Worm (Caenorhabditis elegans) whole organism, late embryonic: ENCODE results near the gene hrg-3.

Experiments used
- C08G9.2 ChIP-seq: sonication (generic microtip); optimal IDR thresholded peaks from 2 replicates; lab custom pipeline; 2016; ENCODE audit warnings: mild to moderate bottlenecking, missing genetic modification characterization, moderate library complexity, missing compliant biosample characterization
- C38D4.7 ChIP-seq: fragments of 200-800 bp; sonication (Bioruptor generic); optimal IDR thresholded peaks from 2 replicates; lab custom pipeline; 2018; ENCODE audit warnings: mild to moderate bottlenecking, missing genetic modification characterization, moderate library complexity, missing compliant biosample characterization
- F13H6.1 ChIP-seq: sonication (generic microtip); optimal IDR thresholded peaks from 2 replicates; lab custom pipeline; 2016; ENCODE audit warnings: missing genetic modification characterization, missing compliant biosample characterization
- K09A11.1 ChIP-seq: sonication (generic microtip); optimal IDR thresholded peaks from 2 replicates; lab custom pipeline; 2017; ENCODE audit warnings: antibody characterized with exemption, mild to moderate bottlenecking, missing genetic modification characterization, missing compliant biosample characterization; ENCODE audit not compliant: insufficient read depth
- T23F11.4 ChIP-seq: fragments of 200-800 bp; sonication (Bioruptor generic); optimal IDR thresholded peaks from 2 replicates; lab custom pipeline; 2018; ENCODE audit warnings: mild to moderate bottlenecking, missing genetic modification characterization, missing compliant biosample characterization
- Y22D7AL.16 ChIP-seq: sonication (generic microtip); optimal IDR thresholded peaks from 2 replicates; lab custom pipeline; 2016; ENCODE audit warnings: missing genetic modification characterization, missing compliant biosample characterization
- ceh-14 ChIP-seq: sonication (generic microtip); optimal IDR thresholded peaks from 2 replicates; lab custom pipeline; 2016; ENCODE audit warnings: missing genotype, missing genetic modification characterization, missing compliant biosample characterization
- ceh-18 ChIP-seq: sonication (generic microtip); optimal IDR thresholded peaks from 2 replicates; lab custom pipeline; 2016; ENCODE audit warnings: missing genetic modification characterization, missing compliant biosample characterization
- ceh-19 ChIP-seq: fragments of 200-800 bp; sonication (Bioruptor generic); optimal IDR thresholded peaks from 2 replicates; lab custom pipeline; 2018; ENCODE audit warnings: mild to moderate bottlenecking, missing genetic modification characterization, missing compliant biosample characterization
- ceh-2 ChIP-seq: sonication (generic microtip); optimal IDR thresholded peaks from 2 replicates; lab custom pipeline; 2016; ENCODE audit warnings: missing genotype, missing genetic modification characterization, missing compliant biosample characterization
- ceh-34 ChIP-seq: sonication (generic microtip); optimal IDR thresholded peaks from 2 replicates; lab custom pipeline; 2016; ENCODE audit warnings: mild to moderate bottlenecking, missing genetic modification characterization, missing compliant biosample characterization
- ceh-6 ChIP-seq: fragments of 200-800 bp; sonication (Bioruptor generic); optimal IDR thresholded peaks from 2 replicates; lab custom pipeline; 2018; ENCODE audit warnings: mild to moderate bottlenecking, missing genetic modification characterization, missing compliant biosample characterization
- dve-1 ChIP-seq: sonication (generic microtip); optimal IDR thresholded peaks from 2 replicates; lab custom pipeline; 2017; ENCODE audit warnings: antibody characterized with exemption, mild to moderate bottlenecking, missing genetic modification characterization, missing compliant biosample characterization
- elt-2 ChIP-seq: sonication (generic microtip); optimal IDR thresholded peaks from 2 replicates; lab custom pipeline; 2016; ENCODE audit warnings: missing genetic modification reagents, missing genetic modification characterization, missing compliant biosample characterization
- fax-1 ChIP-seq: sonication (generic microtip); optimal IDR thresholded peaks from 2 replicates; lab custom pipeline; 2016; ENCODE audit warnings: missing genotype, missing genetic modification characterization, missing compliant biosample characterization
- hlh-13 ChIP-seq: fragments of 200-800 bp; sonication (Bioruptor generic); optimal IDR thresholded peaks from 2 replicates; lab custom pipeline; 2018; ENCODE audit warnings: mild to moderate bottlenecking, missing genetic modification characterization, missing compliant biosample characterization
- hlh-8 ChIP-seq: sonication (generic microtip); optimal IDR thresholded peaks from 2 replicates; lab custom pipeline; 2016; ENCODE audit warnings: missing genotype, missing genetic modification characterization, missing compliant biosample characterization
- nfya-1 ChIP-seq: sonication (generic microtip); optimal IDR thresholded peaks from 2 replicates; lab custom pipeline; 2017; ENCODE audit warnings: missing genetic modification characterization, mild to moderate bottlenecking, missing compliant biosample characterization, antibody characterized with exemption, moderate library complexity
- npax-4 ChIP-seq: sonication (generic microtip); optimal IDR thresholded peaks from 2 replicates; lab custom pipeline; 2016; ENCODE audit warnings: missing genetic modification characterization, missing compliant biosample characterization
- pag-3 ChIP-seq: sonication (generic microtip); optimal IDR thresholded peaks from 2 replicates; lab custom pipeline; 2016; ENCODE audit warnings: missing compliant biosample characterization, missing genetic modification characterization, borderline replicate concordance
- pat-9 ChIP-seq: fragments of 200-800 bp; sonication (Bioruptor generic); optimal IDR thresholded peaks from 2 replicates; lab custom pipeline; 2018; ENCODE audit warnings: mild to moderate bottlenecking, missing genetic modification characterization, moderate library complexity, missing compliant biosample characterization
- pha-2 ChIP-seq: sonication (generic microtip); optimal IDR thresholded peaks from 2 replicates; lab custom pipeline; 2017; ENCODE audit warnings: mild to moderate bottlenecking, missing genetic modification characterization, missing compliant biosample characterization
- pqm-1 ChIP-seq: sonication (generic microtip); optimal IDR thresholded peaks from 2 replicates; lab custom pipeline; 2016; ENCODE audit warnings: missing genetic modification characterization, missing compliant biosample characterization
- pros-1 ChIP-seq: fragments of 150-350 bp; optimal IDR thresholded peaks from 2 replicates; lab custom pipeline; 2014; ENCODE audit warnings: missing biosample characterization, missing genetic modification reagents, missing genetic modification characterization
- sdc-2 ChIP-seq: sonication (generic microtip); optimal IDR thresholded peaks from 2 replicates; lab custom pipeline; 2016; ENCODE audit warnings: missing genotype, missing genetic modification characterization, missing compliant biosample characterization
- sox-2 ChIP-seq: fragments of 200-800 bp; sonication (Bioruptor generic); IDR thresholded peaks from 2 replicates; pipeline ENCODE4 v1.3.6; 2022; ENCODE audit warnings: missing genetic modification reagents, missing genetic modification characterization, missing compliant biosample characterization
- sox-4 ChIP-seq: sonication (generic microtip); optimal IDR thresholded peaks from 2 replicates; lab custom pipeline; 2017; ENCODE audit warnings: mild to moderate bottlenecking, missing genetic modification characterization, inconsistent platforms, missing compliant biosample characterization
- syd-9 ChIP-seq: sonication (generic microtip); optimal IDR thresholded peaks from 2 replicates; lab custom pipeline; 2016; ENCODE audit warnings: mild to moderate bottlenecking, missing genetic modification characterization, moderate library complexity, missing compliant biosample characterization
- tbx-2 ChIP-seq: sonication (generic microtip); optimal IDR thresholded peaks from 2 replicates; lab custom pipeline; 2016; ENCODE audit warnings: missing genetic modification characterization, missing compliant biosample characterization
- tbx-7 ChIP-seq: sonication (generic microtip); optimal IDR thresholded peaks from 2 replicates; lab custom pipeline; 2016; ENCODE audit warnings: missing genotype, missing genetic modification characterization, missing compliant biosample characterization
- ttx-3 ChIP-seq: sonication (generic microtip); optimal IDR thresholded peaks from 2 replicates; lab custom pipeline; 2016; ENCODE audit warnings: missing genetic modification reagents, missing genetic modification characterization, missing compliant biosample characterization
- unc-55 ChIP-seq: sonication (generic microtip); optimal IDR thresholded peaks from 2 replicates; lab custom pipeline; 2017; ENCODE audit warnings: missing biosample characterization, missing genetic modification reagents, missing genetic modification characterization
- ztf-16 ChIP-seq: sonication (generic microtip); optimal IDR thresholded peaks from 2 replicates; lab custom pipeline; 2017; ENCODE audit warnings: missing genetic modification characterization, missing compliant biosample characterization

Gene hrg-3

ce11 chrV:9756242-9756641 lies at the start of gene hrg-3:
hrg-3 (plus strand) TSS chrV:9756468.
- no peak for TF ChIP-seq tbx-7 (tag; lab: Kevin White, UChicago)
- TF ChIP-seq elt-2 = peak; percentile 48
- TF ChIP-seq, all 69 proteins: peak for 1

DNA sequence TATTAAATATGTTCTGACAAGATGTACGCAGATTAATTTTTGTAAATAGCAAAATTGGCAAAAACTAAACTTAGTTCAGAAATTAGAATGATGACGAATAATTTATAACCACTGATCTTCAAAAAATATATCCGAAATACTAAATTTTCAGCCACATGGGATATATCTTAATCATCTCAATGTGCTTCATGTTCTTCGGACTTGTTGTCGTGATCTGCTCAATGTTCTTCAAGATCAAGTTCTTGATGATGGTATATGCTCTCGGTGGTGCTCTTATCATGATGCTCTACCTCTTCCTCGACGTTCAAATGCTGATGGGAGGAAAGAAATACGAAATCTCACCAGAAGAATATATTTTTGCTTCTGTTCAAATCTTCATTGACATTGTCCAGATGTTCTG lies 49.7 kb upstream of the hrg-3 start:
- TF ChIP-seq ztf-16 (no peak), hlh-13 (GFP tag; lab: Kevin White, UChicago) (no peak), sdc-2 (no peak), sox-4 (tag; lab: Kevin White, UChicago) (no peak), pag-3 (tag; lab: Kevin White, UChicago) (no peak), C38D4.7 (GFP tag; lab: Kevin White, UChicago) (no peak), ceh-14 (tag; lab: Kevin White, UChicago) (no peak), unc-55 (GFP tag; lab: Kevin White, UChicago) (no peak), ttx-3 (tag; lab: Kevin White, UChicago) (no peak), ceh-34 (tag; lab: Kevin White, UChicago) (no peak), npax-4 (tag; lab: Kevin White, UChicago) (no peak), dve-1 (tag; lab: Kevin White, UChicago) (no peak), pat-9 (tag; lab: Kevin White, UChicago) (no peak), ceh-6 (GFP tag; lab: Kevin White, UChicago) (no peak), ceh-18 (tag; lab: Kevin White, UChicago) (no peak), Y22D7AL.16 (tag; lab: Kevin White, UChicago) (no peak)

DNA sequence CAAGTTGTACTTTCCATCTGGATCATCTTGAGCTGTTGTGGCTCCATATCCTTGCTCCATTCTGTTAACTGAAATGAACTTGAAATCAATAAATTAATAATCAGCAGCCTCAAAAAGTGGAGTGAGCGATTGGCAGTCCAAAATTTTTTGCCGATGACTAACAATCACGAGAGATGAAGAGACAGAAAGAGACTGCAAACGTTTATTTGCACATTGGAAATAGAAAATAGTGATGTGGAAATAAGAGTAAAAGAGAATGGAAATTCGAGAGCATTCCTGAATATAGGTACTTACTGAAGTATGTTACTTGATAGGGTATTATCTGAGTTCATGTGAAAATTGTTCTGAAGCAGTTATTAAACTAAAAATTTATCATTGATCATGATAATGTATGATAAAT lies 46.5 kb upstream of the hrg-3 start, which contains the start of gene tag-120:
tag-120 (minus strand) TSS at position 68 of the 400 bp plus-strand sequence.
- TF ChIP-seq fax-1 (tag; lab: Kevin White, UChicago) (no peak), pha-2 (tag; lab: Kevin White, UChicago) (no peak), ztf-16 (no peak), Y22D7AL.16 (tag; lab: Kevin White, UChicago) (no peak), syd-9 (tag; lab: Kevin White, UChicago) (no peak), nfya-1 (tag; lab: Kevin White, UChicago) (no peak), ceh-18 (tag; lab: Kevin White, UChicago) (no peak), ceh-2 (tag; lab: Kevin White, UChicago) (no peak), ttx-3 (tag; lab: Kevin White, UChicago) (no peak), pqm-1 (tag; lab: Kevin White, UChicago) (no peak), K09A11.1 (tag; lab: Kevin White, UChicago) (no peak), hlh-8 (tag; lab: Kevin White, UChicago) (no peak), ceh-19 (no peak), F13H6.1 (no peak), tbx-2 (no peak), C08G9.2 (tag; lab: Kevin White, UChicago) (no peak), ceh-6 (GFP tag; lab: Kevin White, UChicago) (no peak), pros-1 (tag; lab: Kevin White, UChicago) (no peak)

- TF ChIP-seq elt-2 (peak; percentile 81), sox-2 (GFP tag; lab: Robert Waterston, UW) (no peak), pag-3 (tag; lab: Kevin White, UChicago) (no peak), T23F11.4 (GFP tag; lab: Kevin White, UChicago) (no peak)
- TF ChIP-seq, all 69 proteins: peak for 1
These were observed 45.1 kb upstream of the hrg-3 start for ce11 chrV:9711174-9711573.
